Fruit fly (Drosophila melanogaster) whole organism, larva: Measurements from ENCODE around the gene I-t.

ENCODE experiments used
- noc ChIP-seq: fragments of 200-800 bp; sonication (Bioruptor generic); optimal IDR thresholded peaks from 3 replicates; lab custom pipeline; 2019; ENCODE audit warnings: missing biosample characterization, mild to moderate bottlenecking, missing genetic modification characterization, moderate library complexity

I-t gene

DNA sequence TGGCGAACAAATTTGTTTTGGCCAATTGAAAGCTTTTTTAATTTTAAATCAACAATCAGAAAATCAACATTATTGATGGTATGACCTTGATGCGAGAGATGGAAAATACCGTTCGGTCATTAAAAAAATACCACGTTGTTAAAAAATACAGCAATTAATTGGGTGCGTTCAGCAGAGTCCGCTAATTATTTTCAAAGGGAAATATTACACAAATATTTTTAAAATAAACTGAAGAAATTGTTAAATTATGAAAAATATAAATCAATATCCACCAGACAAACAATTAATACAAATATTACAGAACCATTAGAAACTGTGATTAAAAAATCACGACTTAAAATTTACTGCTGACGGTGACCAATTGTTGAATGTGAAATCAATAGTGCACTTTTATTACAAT, 25.8 kb upstream of the I-t start, which contains the start of gene CG18476:
CG18476 (minus strand) TSS at position 101 of the 400 bp plus-strand sequence.
- peak; percentile 87 for TF ChIP-seq noc

DNA sequence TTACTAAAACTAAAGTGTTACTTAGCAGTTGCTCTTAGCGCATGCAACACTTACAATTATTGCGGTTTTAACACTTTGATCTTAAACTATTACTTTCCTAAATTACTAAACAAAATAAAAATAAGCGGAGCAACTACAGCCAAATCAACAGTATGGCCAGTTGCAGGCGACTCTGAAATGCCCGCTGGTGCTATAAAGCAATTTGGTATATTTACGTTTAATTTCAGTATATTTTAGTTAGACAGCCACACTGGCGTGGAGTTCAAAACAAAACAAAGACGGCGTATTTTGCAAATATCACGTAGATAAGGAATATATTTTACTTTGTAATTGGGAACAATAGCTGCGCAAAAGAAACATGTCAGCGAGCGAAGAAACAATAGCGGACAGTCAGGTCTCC, 24.3 kb upstream of the I-t start, which contains the start of the genes Taf12 and Ho:
Taf12 (minus strand) TSS at position 178 of the 400 bp plus-strand sequence.
Ho (plus strand) TSS at position 231 of the 400 bp plus-strand sequence.
- TF ChIP-seq noc, result no peak

DNA sequence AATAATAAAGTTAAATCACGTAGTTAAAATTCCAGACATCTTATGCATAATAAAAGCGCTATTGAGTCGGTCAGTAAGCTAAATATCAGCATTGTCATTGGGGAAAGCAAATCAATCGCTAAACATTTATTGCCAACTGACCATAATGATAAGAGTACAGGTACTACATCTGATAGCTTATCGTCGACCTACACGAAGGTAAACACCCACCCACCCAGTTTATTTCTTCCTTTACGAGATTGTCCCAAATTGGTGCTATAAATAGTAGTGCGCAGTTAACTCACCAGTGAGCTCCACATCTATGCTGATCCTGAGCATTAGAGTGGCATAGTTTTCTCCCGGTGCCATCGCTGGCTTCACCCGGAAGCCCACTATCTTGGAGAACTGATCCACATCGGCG, 20.2 kb upstream of the I-t start:
- TF ChIP-seq noc, result no peak

DNA sequence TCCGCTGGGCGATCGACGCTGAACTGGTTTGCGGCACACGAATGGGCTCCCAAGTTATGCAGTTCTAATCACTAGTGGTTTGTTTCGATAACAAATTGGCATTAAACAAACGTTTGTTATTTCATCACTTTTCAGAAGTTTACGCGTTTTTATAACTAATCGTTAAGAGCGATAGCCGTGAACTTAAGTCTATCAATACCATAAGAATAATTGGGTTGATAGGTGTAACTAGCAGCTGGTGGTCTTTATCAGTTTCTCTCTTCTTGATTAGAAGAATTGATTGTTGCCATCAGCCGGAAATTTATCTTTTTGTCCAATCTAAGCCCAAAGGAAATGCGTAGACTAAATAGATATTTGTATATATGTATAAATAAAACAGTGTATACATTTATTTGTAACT, 19.5 kb upstream of the I-t start, which contains the start of gene CG6830:
CG6830 (minus strand) TSS at position 27 of the 400 bp plus-strand sequence.
- no peak for TF ChIP-seq noc

DNA sequence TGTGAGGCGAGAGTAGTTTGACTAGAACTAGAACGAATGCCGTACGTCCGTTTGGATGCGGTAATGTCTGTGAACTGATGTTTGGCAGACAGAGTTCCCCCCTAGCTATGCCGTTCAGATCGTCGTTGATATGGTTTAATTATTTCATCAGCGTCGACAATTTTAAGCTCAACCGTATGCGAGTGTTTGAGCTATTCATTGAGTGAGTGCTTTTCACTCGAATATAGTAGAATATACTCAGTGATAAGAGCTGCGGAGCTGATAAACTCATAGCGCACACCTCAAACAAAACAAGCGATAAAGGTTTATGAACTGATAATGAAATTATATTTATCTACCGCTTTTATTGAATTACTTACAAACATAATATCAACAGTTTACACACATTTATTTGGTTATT, 15.8 kb upstream of the I-t start, which contains the start of gene CG6834:
CG6834 (minus strand) TSS at position 79 of the 400 bp plus-strand sequence.
- no peak for TF ChIP-seq noc

DNA sequence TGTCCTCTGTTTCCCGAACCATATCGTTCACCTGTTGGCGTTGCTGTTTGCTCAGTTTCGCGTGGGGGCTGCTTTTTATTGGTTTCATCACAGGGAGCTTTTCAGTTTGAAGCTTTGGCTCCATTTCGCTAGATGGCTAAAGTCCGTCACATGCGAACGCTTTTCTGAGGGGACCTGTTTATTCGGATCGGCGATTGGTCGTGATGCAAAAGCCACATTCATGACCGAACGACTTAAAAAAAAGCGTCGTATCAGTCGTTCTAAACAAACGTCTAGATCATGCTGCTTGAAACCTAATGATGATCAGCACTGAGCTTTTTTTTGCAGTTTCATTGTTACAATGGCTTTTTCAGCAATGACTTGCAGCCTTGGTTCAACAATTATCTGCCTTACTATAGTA, 13.9 kb upstream of the I-t start, which contains the start of gene CG6908:
CG6908 (minus strand) TSS at position 152 of the 400 bp plus-strand sequence.
- peak; percentile 4 for TF ChIP-seq noc

DNA sequence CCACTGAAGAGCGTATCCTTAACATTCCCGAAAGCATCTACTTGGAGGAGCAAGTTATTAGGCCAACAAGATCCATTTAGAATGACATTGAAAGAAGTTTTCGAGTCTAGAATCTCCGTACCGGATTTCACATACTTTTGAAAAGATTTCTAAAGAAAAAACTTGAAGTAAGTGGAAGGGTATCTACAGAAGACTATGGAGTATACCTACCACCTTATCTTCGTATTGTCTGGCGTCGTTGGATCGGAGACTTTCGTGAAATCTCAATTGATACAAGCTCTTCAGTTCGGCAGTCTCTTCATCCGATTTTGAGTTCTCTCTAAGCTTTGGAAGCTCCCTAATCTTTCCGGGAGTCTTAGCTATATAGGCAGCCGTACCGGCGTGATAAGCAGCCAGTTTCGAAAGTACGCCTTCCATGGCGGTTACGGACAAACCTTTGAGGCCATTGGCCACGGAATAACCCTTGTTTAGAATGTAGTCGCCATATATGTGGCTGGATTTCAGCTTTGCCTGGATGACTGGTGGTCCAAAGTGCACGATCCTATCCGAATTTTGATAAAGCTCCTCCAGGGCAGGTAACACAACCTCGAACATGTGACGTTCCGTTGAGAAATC, 12.9 kb upstream of the I-t start:
- TF ChIP-seq noc, result no peak

DNA sequence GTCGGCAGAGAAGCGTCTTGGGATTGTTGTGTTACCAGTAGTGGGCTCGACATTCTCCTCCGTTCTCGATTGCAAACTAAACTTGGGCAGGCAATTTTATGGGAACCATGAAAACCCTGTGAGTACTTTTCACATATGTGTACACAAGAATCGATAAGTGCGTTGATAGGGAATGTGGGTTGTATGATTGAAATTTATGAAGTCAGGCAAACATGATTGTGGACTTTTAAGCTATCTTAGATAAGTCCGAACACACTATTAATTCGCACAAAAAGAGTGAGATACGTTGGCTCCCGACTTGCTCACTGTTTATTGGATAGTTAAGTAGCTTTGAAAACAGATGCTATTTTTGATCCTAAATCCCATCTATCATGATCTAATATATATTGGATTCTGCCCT, 12.1 kb upstream of the I-t start, which contains the start of gene CG18765:
CG18765 (minus strand) TSS at position 53 of the 400 bp plus-strand sequence.
- no peak for TF ChIP-seq noc

DNA sequence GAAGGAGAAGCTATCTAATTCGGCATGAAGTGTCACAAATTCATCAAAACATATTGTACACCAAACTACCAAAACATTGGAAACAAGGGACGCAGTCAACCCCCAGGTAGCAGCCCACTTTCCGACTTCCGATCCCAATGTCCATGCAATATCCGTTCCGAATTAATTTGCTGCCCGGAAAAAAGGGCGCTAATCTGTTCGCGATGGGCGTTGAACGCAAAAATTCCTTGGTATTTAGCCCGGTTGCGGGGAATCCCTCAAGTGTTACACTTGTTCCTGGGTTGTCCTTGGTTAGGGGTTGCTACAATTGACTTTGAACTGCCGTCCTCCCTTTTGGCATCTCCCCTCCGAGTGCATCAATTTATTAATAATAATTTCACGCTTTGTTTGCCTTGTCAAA, 11.3 kb upstream of the I-t start:
- no peak for TF ChIP-seq noc

DNA sequence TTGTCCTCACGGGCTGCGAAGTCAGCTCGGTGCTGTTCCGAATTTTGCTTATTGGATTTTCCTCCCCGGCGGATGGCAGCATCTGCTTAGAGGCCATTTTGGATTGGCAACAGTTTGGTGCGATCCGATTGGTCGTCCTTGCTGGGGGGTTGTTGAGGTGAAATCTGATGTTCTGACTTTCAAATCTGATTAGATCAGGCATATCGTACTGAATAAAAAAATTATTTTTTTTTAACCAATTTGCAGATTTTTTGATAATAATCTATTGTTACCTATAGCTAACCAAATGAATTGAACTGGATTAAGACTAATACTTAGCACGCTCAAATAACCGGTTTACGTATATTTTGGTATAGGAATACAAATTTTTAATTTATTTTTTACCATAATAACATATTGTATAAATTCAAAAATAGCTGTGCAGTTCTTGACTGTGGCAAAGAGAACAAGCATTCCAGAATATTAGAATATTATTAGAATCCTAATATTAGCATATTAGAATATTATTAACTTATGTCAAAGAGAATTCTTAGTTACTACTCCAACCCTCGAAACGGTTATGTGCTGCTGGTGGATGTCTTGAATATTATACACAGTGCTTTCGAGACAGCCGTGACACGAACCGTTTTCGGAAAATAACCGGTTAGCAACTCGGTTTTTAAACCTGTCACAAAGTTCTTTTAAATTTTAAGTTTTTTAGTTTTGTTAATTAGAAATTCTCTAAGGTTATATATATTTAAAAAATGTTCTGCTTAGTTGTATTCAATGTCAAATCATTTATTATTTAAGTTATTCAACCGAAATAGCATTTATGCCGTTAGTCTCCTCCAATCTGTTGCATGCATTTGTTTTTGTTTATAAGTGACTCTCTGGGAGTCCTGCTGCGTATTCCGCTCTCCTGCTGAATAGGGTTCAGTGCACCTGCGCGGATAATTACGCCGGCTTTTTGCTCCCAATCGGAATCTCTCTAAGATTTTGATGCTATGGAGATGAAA, 9.2 kb upstream of the I-t start, which contains the start of gene Fer3:
Fer3 (minus strand) TSS at position 1 of the 995 bp plus-strand sequence.
- no peak for TF ChIP-seq noc

DNA sequence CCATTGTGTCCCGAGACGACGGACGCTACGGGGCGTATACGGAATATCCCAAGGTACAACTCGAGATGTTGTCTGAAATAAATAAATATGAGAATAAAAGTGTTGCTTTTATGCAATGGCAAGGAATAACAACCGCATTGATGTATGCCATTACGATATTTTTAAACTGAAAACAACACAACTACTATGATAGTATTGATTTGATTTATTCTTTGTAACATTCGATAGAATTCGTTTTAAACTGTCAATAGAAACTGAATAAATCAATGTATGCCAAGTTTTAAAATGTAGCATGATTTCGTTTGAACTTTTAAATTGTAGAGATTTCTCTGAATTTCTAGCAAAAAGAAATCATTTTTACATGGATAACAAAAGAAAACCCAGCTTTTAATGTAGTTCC, 7.6 kb upstream of the I-t start, which contains the start of gene CG14717:
CG14717 (plus strand) TSS at position 301 of the 400 bp plus-strand sequence.
- no peak for TF ChIP-seq noc

DNA sequence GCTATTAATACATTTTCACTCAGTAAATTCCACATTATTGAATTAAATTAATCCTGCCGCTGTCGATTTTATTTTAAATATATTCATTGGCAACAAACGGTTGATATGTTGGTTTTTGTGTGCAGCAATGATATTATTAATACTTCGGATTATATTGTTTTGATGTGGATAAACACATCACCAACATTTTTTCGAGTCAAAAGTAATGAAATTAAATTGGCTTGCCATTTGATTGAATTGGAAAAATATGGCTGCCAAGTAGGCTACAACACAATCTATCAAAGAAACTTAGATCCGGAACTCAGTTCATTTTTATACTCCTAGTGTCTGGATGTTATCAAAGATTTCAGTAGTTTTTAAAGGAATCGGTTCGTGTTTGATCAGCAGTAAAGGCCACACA, 3.5 kb upstream of the I-t start, which contains the start of gene CG14718:
CG14718 (plus strand) TSS at position 301 of the 400 bp plus-strand sequence.
- TF ChIP-seq noc, result no peak

DNA sequence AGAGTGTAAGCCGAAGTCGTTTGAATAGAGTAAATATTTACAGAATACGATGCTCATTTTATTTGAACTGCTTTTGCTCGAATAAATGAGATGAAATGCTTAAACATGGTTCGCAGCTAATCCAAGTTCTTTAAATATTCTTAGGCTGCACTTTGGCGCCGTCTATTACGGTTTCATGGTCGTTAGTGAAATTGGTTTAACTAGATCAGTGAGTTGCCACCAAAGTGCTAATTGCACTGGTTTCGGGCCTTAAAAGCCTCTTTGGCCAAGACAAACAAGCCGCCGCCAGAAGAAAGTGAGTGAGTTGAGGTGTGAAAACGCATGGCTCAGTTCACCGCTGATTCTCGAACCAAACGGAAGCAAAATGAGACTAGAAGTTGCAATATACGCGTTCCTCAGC, 7.5 kb downstream of the I-t start, which contains the start of gene CG14720:
CG14720 (plus strand) TSS at position 301 of the 400 bp plus-strand sequence.
- no peak for TF ChIP-seq noc

DNA sequence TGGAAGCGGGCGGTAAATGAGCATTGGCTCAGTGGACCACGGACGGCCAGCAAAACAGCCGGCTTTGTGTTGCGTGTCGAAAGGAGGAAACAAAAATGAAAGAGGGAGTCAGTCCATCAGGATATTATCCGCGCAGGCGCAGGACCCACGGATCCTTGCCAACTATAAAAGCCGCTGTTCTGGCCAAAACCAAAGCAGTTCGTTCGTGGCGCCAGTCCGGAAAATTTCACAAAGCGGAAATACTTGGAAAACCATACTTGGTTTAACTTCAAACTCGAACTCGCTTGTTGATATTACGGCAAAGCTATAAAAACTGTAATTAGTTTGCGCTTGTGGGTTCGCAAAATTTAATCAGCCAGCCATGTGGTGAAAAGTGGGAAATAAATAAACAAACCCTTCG, 17.8 kb downstream of the I-t start, which contains the start of gene CG12594:
CG12594 (plus strand) TSS at position 142 of the 400 bp plus-strand sequence.
- no peak for TF ChIP-seq noc

DNA sequence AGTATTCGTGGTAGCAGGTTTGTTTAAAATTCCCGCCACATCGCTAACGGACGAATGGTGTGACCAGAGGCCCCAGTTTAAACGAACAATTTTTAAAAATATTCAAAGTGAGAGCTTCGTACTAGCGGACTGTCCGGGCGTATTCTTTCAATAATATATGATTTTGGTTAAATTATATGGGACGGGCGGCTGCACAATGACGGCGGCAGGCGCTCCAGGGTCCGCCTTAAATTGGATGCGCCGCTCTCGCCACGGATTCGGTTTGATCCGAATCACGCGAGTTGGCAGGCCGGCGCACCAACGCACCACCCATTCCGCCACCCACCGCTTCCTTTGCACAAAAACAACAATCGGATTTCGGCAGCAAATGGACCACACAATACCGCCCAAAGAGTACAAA, 31.5 kb downstream of the I-t start, which contains the start of gene CG14721:
CG14721 (plus strand) TSS at position 111 of the 400 bp plus-strand sequence.
- TF ChIP-seq noc, result no peak

DNA sequence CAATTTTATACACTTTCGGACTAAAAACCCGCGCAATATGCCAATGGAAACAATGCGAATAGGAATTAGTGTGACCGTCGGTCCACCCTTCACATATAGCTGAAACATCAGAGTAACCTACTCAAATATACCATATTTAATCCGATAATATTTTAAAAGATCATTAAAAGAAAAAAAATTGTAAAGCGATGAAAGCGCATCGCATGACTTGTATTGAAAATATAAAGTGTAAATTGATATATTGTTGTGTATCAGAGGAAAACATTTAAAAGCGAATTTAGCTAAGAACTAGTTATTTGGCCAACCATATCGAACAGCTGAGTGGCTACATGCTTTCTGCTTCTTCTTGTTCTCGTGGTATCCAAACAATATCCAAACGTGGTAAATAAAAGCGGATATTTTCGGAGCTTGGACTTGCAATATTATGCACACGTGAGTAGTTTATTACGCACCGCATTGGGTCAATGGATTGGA, 37.9 kb downstream of the I-t start, which contains the start of the genes Blm and CG14722:
Blm (minus strand) TSS at position 54 of the 474 bp plus-strand sequence.
CG14722 (plus strand) TSS at position 161 of the 474 bp plus-strand sequence.
- TF ChIP-seq noc, result no peak
